Worm (Caenorhabditis elegans): ENCODE results near the gene alh-8.

The alh-8 gene

DNA sequence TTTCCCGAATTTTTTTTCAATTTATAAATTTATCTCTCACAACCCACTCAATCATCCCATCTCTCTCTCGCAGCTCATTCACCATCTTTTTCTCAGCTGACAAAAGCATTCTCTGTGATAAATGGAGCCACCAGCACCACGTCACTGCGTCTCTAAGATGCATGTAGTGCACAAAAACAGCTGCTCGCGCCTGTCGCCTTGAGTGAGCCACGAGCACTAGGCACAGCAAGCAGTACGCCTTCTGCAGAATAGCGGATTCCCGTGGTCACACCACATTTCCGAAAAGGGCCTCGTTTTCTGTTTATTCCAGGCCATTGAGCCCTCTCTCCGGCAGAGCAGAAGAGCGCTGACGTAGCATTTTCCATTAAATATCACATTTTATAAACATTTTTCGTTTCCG, 15.3 kb upstream of the alh-8 start, which contains the start of gene F13D12.10 (continued):
- no peak for TF ChIP-seq unc-86 (tag; optimal IDR thresholded peaks at IDR 0.05)
- no peak for TF ChIP-seq snpc-4 (tag; optimal IDR thresholded peaks at IDR 0.05)
- TF ChIP-seq nhr-47 (tag; optimal IDR thresholded peaks at IDR 0.05) = peak; percentile 10
- TF ChIP-seq rnt-1 (tag; optimal IDR thresholded peaks at IDR 0.05) = peak; percentile 85
- TF ChIP-seq nhr-76 (tag; optimal IDR thresholded peaks at IDR 0.05) = no peak
- peak; percentile 37 for TF ChIP-seq nhr-20 (tag; optimal IDR thresholded peaks at IDR 0.05)
- TF ChIP-seq sup-37 (GFP tag; optimal IDR thresholded peaks at IDR 0.05) = no peak
- no peak for TF ChIP-seq nhr-77 (tag; optimal IDR thresholded peaks at IDR 0.05)
- no peak for TF ChIP-seq ets-5 (GFP tag; IDR thresholded peaks at IDR 0.05)
- TF ChIP-seq lsy-2 (tag; optimal IDR thresholded peaks at IDR 0.05) = peak; percentile 17 to 34
- no peak for TF ChIP-seq mef-2 (tag; optimal IDR thresholded peaks at IDR 0.05)
- peak in 1 of 2 experiments; percentile 23 for TF ChIP-seq efl-1 (optimal IDR thresholded peaks at IDR 0.05)
- TF ChIP-seq efl-1 (GFP tag; optimal IDR thresholded peaks at IDR 0.05 in 1 of 2) = peak in 1 of 2 experiments; percentile 68
- TF ChIP-seq C16A3.4 (tag; optimal IDR thresholded peaks at IDR 0.05) = no peak
- no peak for TF ChIP-seq aha-1 (tag; optimal IDR thresholded peaks at IDR 0.05)
- TF ChIP-seq nhr-90 (tag; optimal IDR thresholded peaks at IDR 0.05; ENCODE audit: poor library complexity) = no peak
- TF ChIP-seq alr-1 (tag; optimal IDR thresholded peaks at IDR 0.05; ENCODE audit: borderline replicate concordance) = no peak
- TF ChIP-seq egl-27 (tag; optimal IDR thresholded peaks at IDR 0.05) = no peak
- peak; percentile 54 for TF ChIP-seq lin-39 (tag; optimal IDR thresholded peaks at IDR 0.05)
- no peak for TF ChIP-seq unc-130 (tag; optimal IDR thresholded peaks at IDR 0.05)
- TF ChIP-seq dpl-1 (GFP tag; optimal IDR thresholded peaks at IDR 0.05) = peak in 1 of 3 experiments; percentile 10
- no peak for TF ChIP-seq efl-3 (GFP tag; optimal IDR thresholded peaks at IDR 0.05)
- TF ChIP-seq tbx-2 (tag; optimal IDR thresholded peaks at IDR 0.05) = peak; percentile 30
- no peak for TF ChIP-seq elt-2 (tag; optimal IDR thresholded peaks at IDR 0.05)
- TF ChIP-seq nhr-28 (tag; optimal IDR thresholded peaks at IDR 0.05) = no peak
- TF ChIP-seq pax-3 (tag; optimal IDR thresholded peaks at IDR 0.05) = no peak
- TF ChIP-seq mep-1 (tag; optimal IDR thresholded peaks at IDR 0.05) = no peak
- no peak for TF ChIP-seq blmp-1 (tag; optimal IDR thresholded peaks at IDR 0.05)
- TF ChIP-seq sox-4 (tag; optimal IDR thresholded peaks at IDR 0.05) = no peak
- TF ChIP-seq ceh-63 (GFP tag; optimal IDR thresholded peaks at IDR 0.05) = no peak

DNA sequence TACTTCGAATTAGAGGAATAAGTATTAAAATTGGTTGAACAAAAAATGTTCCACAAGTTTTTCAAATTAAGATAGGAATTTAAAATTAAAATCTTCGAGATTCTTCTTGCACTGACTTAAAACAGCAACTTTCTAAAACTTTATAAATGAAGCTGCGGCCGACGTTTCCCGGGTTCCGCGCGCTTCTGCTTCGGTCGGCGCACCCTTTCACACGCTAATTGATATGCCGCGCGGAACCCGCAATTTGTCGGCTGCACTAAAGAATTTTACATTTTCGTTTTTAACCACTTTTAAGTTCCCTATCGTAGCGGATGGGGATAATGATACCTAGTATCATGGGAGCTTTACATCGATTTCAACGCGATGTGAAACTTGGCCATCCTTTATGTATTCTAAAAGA, 14.1 kb upstream of the alh-8 start:
- TF ChIP-seq nhr-237 (tag; optimal IDR thresholded peaks at IDR 0.05) = no peak
- no peak for TF ChIP-seq nhr-12 (tag; optimal IDR thresholded peaks at IDR 0.05)
- TF ChIP-seq efl-1 (optimal IDR thresholded peaks at IDR 0.05) = no peak
- TF ChIP-seq efl-1 (GFP tag; optimal IDR thresholded peaks at IDR 0.05 in 1 of 2) = peak in 1 of 2 experiments; percentile 43
- no peak for TF ChIP-seq ceh-90 (tag; optimal IDR thresholded peaks at IDR 0.05)
- TF ChIP-seq lin-35 (GFP tag; optimal IDR thresholded peaks at IDR 0.05) = no peak
- no peak for TF ChIP-seq lin-15B (tag; optimal IDR thresholded peaks at IDR 0.05)
- peak; percentile 75 for TF ChIP-seq snpc-4 (tag; optimal IDR thresholded peaks at IDR 0.05)
- no peak for TF ChIP-seq sup-37 (GFP tag; optimal IDR thresholded peaks at IDR 0.05)

DNA sequence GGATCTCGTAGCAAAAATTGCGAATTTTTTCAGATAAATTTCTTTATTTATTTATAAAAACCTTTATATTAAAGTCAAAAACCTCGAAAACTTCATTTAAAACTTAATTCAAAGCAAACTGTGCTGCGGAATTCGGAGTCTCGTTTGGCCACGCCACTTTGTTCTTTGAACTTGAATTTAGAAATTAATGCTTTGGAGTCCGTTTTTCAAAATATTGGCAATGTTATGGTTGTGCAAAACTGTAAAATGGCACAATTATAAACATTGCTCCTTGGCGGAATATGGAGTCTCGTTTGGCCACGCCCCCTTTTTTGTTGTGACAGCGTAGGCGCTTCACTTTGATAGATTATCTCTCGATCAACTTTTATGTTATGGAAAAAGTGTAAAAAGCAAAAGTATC, 9.3 kb upstream of the alh-8 start:
- peak; percentile 17 to 21 for TF ChIP-seq lsy-2 (tag; optimal IDR thresholded peaks at IDR 0.05)
- no peak for TF ChIP-seq fkh-10 (GFP tag; optimal IDR thresholded peaks at IDR 0.05)
- peak; percentile 2 for TF ChIP-seq blmp-1 (tag; optimal IDR thresholded peaks at IDR 0.05)
- no peak for TF ChIP-seq zag-1 (tag; optimal IDR thresholded peaks at IDR 0.05)
- peak; percentile 15 for TF ChIP-seq snu-23 (GFP tag; optimal IDR thresholded peaks at IDR 0.05)
- TF ChIP-seq Y116A8C.19 (tag; optimal IDR thresholded peaks at IDR 0.05; ENCODE audit: borderline replicate concordance) = no peak
- peak; percentile 30 for TF ChIP-seq nhr-71 (tag; optimal IDR thresholded peaks at IDR 0.05)
